Worm (Caenorhabditis elegans): ENCODE measurements around the gene Y39A1A.18.

- TF ChIP-seq egl-18 (GFP tag; IDR thresholded peaks at IDR 0.05) = no peak
- no peak for TF ChIP-seq dpff-1 (tag; optimal IDR thresholded peaks at IDR 0.05)
- no peak for TF ChIP-seq tbx-9 (tag; optimal IDR thresholded peaks at IDR 0.05; ENCODE audit: borderline replicate concordance)
Measured at ce11 chrIII:10736322-10736985, 42.2 kb upstream of the Y39A1A.18 start.
